Worm (Caenorhabditis elegans) whole organism, late embryonic: ENCODE results near the gene str-9.

ENCODE experiments used
- Y22D7AL.16 ChIP-seq: sonication (generic microtip); optimal IDR thresholded peaks from 2 replicates; lab custom pipeline; 2016; ENCODE audit warnings: missing genetic modification characterization, missing compliant biosample characterization
- ceh-6 ChIP-seq: fragments of 200-800 bp; sonication (Bioruptor generic); optimal IDR thresholded peaks from 2 replicates; lab custom pipeline; 2018; ENCODE audit warnings: mild to moderate bottlenecking, missing genetic modification characterization, missing compliant biosample characterization
- fkh-10 ChIP-seq: fragments of 150-350 bp; optimal IDR thresholded peaks from 2 replicates; lab custom pipeline; 2014; ENCODE audit warnings: missing biosample characterization, missing genetic modification reagents, missing genetic modification characterization
- hlh-30 ChIP-seq: sonication (generic microtip); optimal IDR thresholded peaks from 2 replicates; lab custom pipeline; 2017; ENCODE audit warnings: antibody characterized with exemption, missing genetic modification characterization, missing compliant biosample characterization; ENCODE audit not compliant: insufficient read depth
- nhr-11 ChIP-seq: fragments of 150-350 bp; optimal IDR thresholded peaks from 2 replicates; lab custom pipeline; 2014; ENCODE audit warnings: missing biosample characterization, missing genetic modification characterization
- pqm-1 ChIP-seq: sonication (generic microtip); optimal IDR thresholded peaks from 2 replicates; lab custom pipeline; 2016; ENCODE audit warnings: missing genetic modification characterization, missing compliant biosample characterization
- tbx-2 ChIP-seq: sonication (generic microtip); optimal IDR thresholded peaks from 2 replicates; lab custom pipeline; 2016; ENCODE audit warnings: missing genetic modification characterization, missing compliant biosample characterization

ce11 chrV:15716679-15717078 lies 41.9 kb upstream of the str-9 start, which contains the start of gene Y6E2A.4:
- TF ChIP-seq ceh-6 (GFP tag; lab: Kevin White, UChicago) (no peak), fkh-10 (GFP tag; lab: Kevin White, UChicago) (no peak), Y22D7AL.16 (tag; lab: Kevin White, UChicago) (no peak), nhr-11 (tag; lab: Kevin White, UChicago) (no peak), hlh-30 (tag; lab: Kevin White, UChicago) (no peak), pqm-1 (no peak), tbx-2 (no peak)
